Worm (Caenorhabditis elegans) whole organism, mixed stage, embryonic: Measurements from ENCODE around the gene glc-3.

Experiments
- M03D4.4 ChIP-seq: sonication (generic microtip); optimal IDR thresholded peaks from 2 replicates; lab custom pipeline; 2017; ENCODE audit warnings: mild to moderate bottlenecking, missing genetic modification characterization, missing compliant biosample characterization
- bed-3 ChIP-seq: fragments of 200-800 bp; sonication (Bioruptor generic); optimal IDR thresholded peaks from 3 replicates; lab custom pipeline; 2018; ENCODE audit warnings: mild to moderate bottlenecking, missing genetic modification characterization, moderate library complexity, missing compliant biosample characterization
- blmp-1 ChIP-seq: fragments of 150-350 bp; optimal IDR thresholded peaks from 2 replicates; lab custom pipeline; 2014; ENCODE audit warnings: missing biosample characterization, missing genetic modification characterization
- ceh-39 ChIP-seq: fragments of 150-350 bp; optimal IDR thresholded peaks from 2 replicates; lab custom pipeline; 2014; ENCODE audit warnings: missing biosample characterization, missing genetic modification characterization
- ceh-43 ChIP-seq: fragments of 200-800 bp; sonication (Bioruptor generic); optimal IDR thresholded peaks from 2 replicates; lab custom pipeline; 2018; ENCODE audit warnings: mild to moderate bottlenecking, missing genetic modification characterization, moderate library complexity, missing compliant biosample characterization
- ceh-83 ChIP-seq: fragments of 200-800 bp; sonication (Bioruptor generic); optimal IDR thresholded peaks from 2 replicates; lab custom pipeline; 2018; ENCODE audit warnings: mild to moderate bottlenecking, missing genetic modification characterization, missing compliant biosample characterization
- ces-1 ChIP-seq: fragments of 150-350 bp; optimal IDR thresholded peaks from 2 replicates; lab custom pipeline; 2014; ENCODE audit warnings: missing biosample characterization, missing genetic modification reagents, missing genetic modification characterization
- cnd-1 ChIP-seq: fragments of 200-800 bp; sonication (Bioruptor generic); optimal IDR thresholded peaks from 2 replicates; lab custom pipeline; 2018; ENCODE audit warnings: mild to moderate bottlenecking, missing genetic modification characterization, missing compliant biosample characterization
- drap-1 ChIP-seq: fragments of 200-800 bp; sonication (Bioruptor generic); optimal IDR thresholded peaks from 3 replicates; lab custom pipeline; 2018; ENCODE audit warnings: mild to moderate bottlenecking, missing genetic modification characterization, missing compliant biosample characterization
- elt-1 ChIP-seq: sonication (generic microtip); optimal IDR thresholded peaks from 2 replicates; lab custom pipeline; 2017; ENCODE audit warnings: missing genetic modification characterization, mild to moderate bottlenecking, missing compliant biosample characterization, antibody characterized with exemption, moderate library complexity, borderline replicate concordance; ENCODE audit not compliant: insufficient read depth
- elt-3 ChIP-seq: fragments of 150-350 bp; optimal IDR thresholded peaks from 2 replicates; lab custom pipeline; 2014; ENCODE audit warnings: missing biosample characterization, missing genetic modification characterization
- ham-2 ChIP-seq: fragments of 200-800 bp; sonication (Bioruptor generic); optimal IDR thresholded peaks from 2 replicates; lab custom pipeline; 2018; ENCODE audit warnings: mild to moderate bottlenecking, missing genetic modification characterization, missing compliant biosample characterization
- hlh-1 ChIP-seq: fragments of 150-350 bp; optimal IDR thresholded peaks from 2 replicates; lab custom pipeline; 2014; ENCODE audit warnings: missing biosample characterization, missing genetic modification reagents, missing genetic modification characterization
- lin-13 ChIP-seq: fragments of 150-350 bp; optimal IDR thresholded peaks from 2 replicates; lab custom pipeline; 2014; ENCODE audit warnings: missing biosample characterization, missing genetic modification characterization
- lin-32 ChIP-seq: fragments of 200-800 bp; sonication (Bioruptor generic); optimal IDR thresholded peaks from 2 replicates; lab custom pipeline; 2018; ENCODE audit warnings: mild to moderate bottlenecking, missing genetic modification characterization, missing compliant biosample characterization
- lsy-2 ChIP-seq: fragments of 150-350 bp; optimal IDR thresholded peaks from 2 replicates; lab custom pipeline; 2014; ENCODE audit warnings: missing biosample characterization, missing genetic modification characterization
- mab-5 ChIP-seq: fragments of 150-350 bp; optimal IDR thresholded peaks from 2 replicates; lab custom pipeline; 2014; ENCODE audit warnings: missing biosample characterization, missing genetic modification characterization
- mep-1 ChIP-seq: fragments of 150-350 bp; optimal IDR thresholded peaks from 2 replicates; lab custom pipeline; 2017; ENCODE audit warnings: missing biosample characterization, missing genetic modification reagents, missing genetic modification characterization, inconsistent platforms
- mls-2 ChIP-seq: sonication (generic microtip); optimal IDR thresholded peaks from 2 replicates; lab custom pipeline; 2016; ENCODE audit warnings: mild to moderate bottlenecking, missing genetic modification characterization, moderate library complexity, missing compliant biosample characterization
- nhr-12 ChIP-seq: fragments of 150-350 bp; optimal IDR thresholded peaks from 2 replicates; lab custom pipeline; 2014; ENCODE audit warnings: missing biosample characterization, missing genetic modification characterization
- nhr-2 ChIP-seq: fragments of 150-350 bp; optimal IDR thresholded peaks from 2 replicates; lab custom pipeline; 2014; ENCODE audit warnings: missing biosample characterization, missing genetic modification characterization
- nhr-237 ChIP-seq: fragments of 150-350 bp; optimal IDR thresholded peaks from 2 replicates; lab custom pipeline; 2014; ENCODE audit warnings: missing biosample characterization, missing genetic modification characterization
- nhr-76 ChIP-seq: sonication (generic microtip); optimal IDR thresholded peaks from 2 replicates; lab custom pipeline; 2017; ENCODE audit warnings: missing biosample characterization, missing genetic modification characterization
- pha-4 ChIP-seq: fragments of 150-350 bp; optimal IDR thresholded peaks from 2 replicates; lab custom pipeline; 2018; ENCODE audit warnings: missing biosample characterization, missing genetic modification reagents, missing genetic modification characterization
- sem-2 ChIP-seq: fragments of 200-800 bp; sonication (Bioruptor generic); optimal IDR thresholded peaks from 2 replicates; lab custom pipeline; 2018; ENCODE audit warnings: mild to moderate bottlenecking, missing genetic modification characterization, missing compliant biosample characterization
- snpc-4 ChIP-seq: fragments of 150-350 bp; optimal IDR thresholded peaks from 2 replicates; lab custom pipeline; 2014; ENCODE audit warnings: missing biosample characterization, missing genetic modification characterization
- tbx-8 ChIP-seq: fragments of 200-800 bp; sonication (Bioruptor generic); optimal IDR thresholded peaks from 2 replicates; lab custom pipeline; 2018; ENCODE audit warnings: mild to moderate bottlenecking, missing genetic modification characterization, moderate library complexity, missing compliant biosample characterization
- unc-120 ChIP-seq: sonication (generic microtip); optimal IDR thresholded peaks from 2 replicates; lab custom pipeline; 2017; ENCODE audit warnings: missing genetic modification characterization, missing compliant biosample characterization; ENCODE audit not compliant: poor library complexity, severe bottlenecking
- unc-39 ChIP-seq: fragments of 150-350 bp; optimal IDR thresholded peaks from 2 replicates; lab custom pipeline; 2014; ENCODE audit warnings: missing biosample characterization, missing genetic modification characterization
- unc-62 ChIP-seq: fragments of 150-350 bp; optimal IDR thresholded peaks from 2 replicates; lab custom pipeline; 2014; ENCODE audit warnings: missing biosample characterization, missing genetic modification reagents, missing genetic modification characterization
- zip-8 ChIP-seq: fragments of 150-350 bp; optimal IDR thresholded peaks from 2 replicates; lab custom pipeline; 2014; ENCODE audit warnings: missing biosample characterization, missing genetic modification characterization

Gene glc-3

DNA sequence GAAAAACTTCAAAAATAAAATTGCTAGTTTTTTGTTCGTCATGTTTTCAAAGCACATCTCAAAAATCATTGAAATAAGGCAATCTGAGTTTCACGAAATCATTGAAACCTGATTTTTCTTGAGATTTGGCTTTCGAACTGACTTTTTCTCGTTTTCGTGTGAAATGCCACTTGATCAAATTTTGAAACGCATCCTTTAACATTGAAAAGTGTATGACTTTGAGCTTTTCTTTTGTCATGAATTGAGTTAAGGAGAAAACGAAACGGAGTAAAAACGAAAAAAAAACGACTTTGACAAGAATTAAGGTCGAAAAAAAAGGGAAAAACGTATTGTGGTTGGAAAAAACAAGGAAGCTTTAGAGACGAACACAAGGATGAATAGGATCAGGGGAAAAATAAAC lies 1.4 kb upstream of the glc-3 start:
- TF ChIP-seq ces-1 (peak; percentile 9), lsy-2 (tag; lab: Kevin White, UChicago) (no peak)

DNA sequence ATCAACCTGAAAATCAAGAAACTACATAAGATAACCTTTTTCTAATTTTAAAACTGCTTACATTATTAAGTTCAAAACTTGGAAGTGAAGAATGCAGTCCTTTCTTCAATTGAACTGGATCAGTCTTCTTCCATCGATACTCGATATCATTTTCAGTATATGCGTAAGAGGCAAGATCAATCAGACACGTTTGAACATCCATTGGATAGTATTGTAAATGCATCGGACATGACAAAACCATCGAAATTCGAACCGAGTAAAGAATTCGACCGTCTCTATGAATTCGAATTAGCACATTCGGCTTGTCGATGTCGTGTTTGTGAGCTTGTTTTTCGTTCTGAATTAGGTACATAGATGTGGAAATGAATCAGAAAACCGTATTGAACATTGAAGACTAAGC lies 2.8 kb downstream of the glc-3 start:
- TF ChIP-seq ceh-39 (no peak), M03D4.4 (tag; lab: Kevin White, UChicago) (no peak), snpc-4 (no peak), lin-32 (no peak), tbx-8 (GFP tag; lab: Kevin White, UChicago) (no peak), cnd-1 (tag; lab: Kevin White, UChicago) (no peak), ham-2 (no peak), elt-3 (no peak)

DNA sequence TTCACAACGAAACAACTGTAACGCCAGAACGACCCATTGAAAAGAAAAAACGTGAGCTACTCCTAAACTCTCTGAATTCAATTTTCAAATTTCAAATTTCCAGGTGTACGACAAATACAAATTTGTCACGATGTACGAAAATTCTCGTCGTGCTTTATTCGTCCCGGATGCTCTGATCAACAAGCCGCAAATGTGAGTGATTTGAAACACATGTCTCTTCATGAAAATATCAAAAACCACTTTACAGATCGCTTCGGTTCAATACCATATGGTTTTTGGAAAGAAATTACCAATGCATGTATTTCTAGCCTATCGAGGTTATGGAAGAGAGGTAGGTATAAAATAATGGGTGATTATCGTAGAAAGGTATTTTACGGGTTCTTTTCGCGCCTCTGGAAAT lies 6.5 kb downstream of the glc-3 start:
- TF ChIP-seq lin-13 (tag; lab: Kevin White, UChicago) (no peak), tbx-8 (GFP tag; lab: Kevin White, UChicago) (no peak)

DNA sequence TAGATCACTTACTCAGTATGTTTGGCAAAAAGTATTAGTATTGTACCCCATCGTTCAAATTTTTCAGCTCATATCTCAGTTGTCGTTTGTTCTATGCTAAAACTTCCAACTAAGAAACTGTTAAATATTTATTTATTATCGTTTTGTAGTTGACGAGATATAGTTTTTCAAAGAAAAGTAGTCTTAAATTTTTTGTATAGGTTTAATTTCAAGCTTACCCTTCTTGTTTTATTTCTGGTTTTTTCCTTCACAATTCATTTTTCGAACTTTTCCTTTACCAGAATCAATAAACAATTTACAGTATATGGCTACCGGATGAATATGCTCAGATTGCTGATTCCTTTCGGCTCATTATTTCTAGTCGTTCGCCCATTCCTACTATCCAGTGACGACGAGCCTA lies 7.7 kb downstream of the glc-3 start, which contains the start of gene F08F3.1:
TSS of gene F08F3.1 (plus strand) at position 301 of the 400 bp plus-strand sequence.
- TF ChIP-seq drap-1 (GFP tag; lab: Kevin White, UChicago) (no peak), elt-3 (no peak), cnd-1 (tag; lab: Kevin White, UChicago) (no peak), lsy-2 (tag; lab: Kevin White, UChicago) (no peak), bed-3 (GFP tag; lab: Kevin White, UChicago) (no peak), nhr-237 (tag; lab: Kevin White, UChicago) (no peak), mep-1 (tag; lab: Kevin White, UChicago) (no peak), blmp-1 (tag; lab: Kevin White, UChicago) (no peak), zip-8 (tag; lab: Kevin White, UChicago) (no peak)

DNA sequence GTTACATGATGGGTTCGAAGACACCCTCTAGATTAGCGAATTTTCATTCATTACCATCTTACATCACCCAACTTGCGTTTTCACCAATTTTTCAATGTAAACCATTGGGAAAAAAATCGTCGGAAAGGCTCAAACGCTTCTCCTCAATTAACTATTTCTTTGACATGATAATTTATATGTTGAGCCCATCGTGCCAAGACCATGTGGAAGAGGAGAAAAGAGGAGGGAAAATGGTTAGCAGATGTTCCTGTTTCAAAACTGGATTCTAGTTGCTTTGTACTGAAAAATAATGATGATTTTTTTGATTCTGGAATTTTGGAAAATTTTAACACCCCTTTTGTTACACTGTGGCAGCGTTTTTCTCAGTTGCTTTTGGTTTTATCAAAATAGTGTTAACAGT lies 9.5 kb downstream of the glc-3 start:
- TF ChIP-seq bed-3 (GFP tag; lab: Kevin White, UChicago), result no peak
- no peak for TF ChIP-seq nhr-12 (tag; lab: Kevin White, UChicago)
- TF ChIP-seq nhr-237 (tag; lab: Kevin White, UChicago), result no peak
- no peak for TF ChIP-seq ceh-43 (GFP tag; lab: Kevin White, UChicago)
- TF ChIP-seq unc-62 (GFP tag; lab: Kevin White, UChicago), result no peak
- no peak for TF ChIP-seq lin-32
- TF ChIP-seq mab-5 (tag; lab: Kevin White, UChicago), result no peak
- TF ChIP-seq ham-2, result no peak
- TF ChIP-seq ceh-83 (GFP tag; lab: Kevin White, UChicago), result no peak
- no peak for TF ChIP-seq nhr-76 (tag; lab: Kevin White, UChicago)
- no peak for TF ChIP-seq lin-13 (tag; lab: Kevin White, UChicago)
- no peak for TF ChIP-seq pha-4 (tag; lab: Kevin White, UChicago)
- no peak for TF ChIP-seq nhr-2 (tag; lab: Kevin White, UChicago)
- TF ChIP-seq ceh-39, result no peak
- no peak for TF ChIP-seq snpc-4
- TF ChIP-seq unc-39 (tag; lab: Kevin White, UChicago), result no peak
- TF ChIP-seq unc-120 (tag; lab: Kevin White, UChicago), result no peak
- no peak for TF ChIP-seq sem-2 (GFP tag; lab: Kevin White, UChicago)
- no peak for TF ChIP-seq elt-3
- no peak for TF ChIP-seq elt-1

DNA sequence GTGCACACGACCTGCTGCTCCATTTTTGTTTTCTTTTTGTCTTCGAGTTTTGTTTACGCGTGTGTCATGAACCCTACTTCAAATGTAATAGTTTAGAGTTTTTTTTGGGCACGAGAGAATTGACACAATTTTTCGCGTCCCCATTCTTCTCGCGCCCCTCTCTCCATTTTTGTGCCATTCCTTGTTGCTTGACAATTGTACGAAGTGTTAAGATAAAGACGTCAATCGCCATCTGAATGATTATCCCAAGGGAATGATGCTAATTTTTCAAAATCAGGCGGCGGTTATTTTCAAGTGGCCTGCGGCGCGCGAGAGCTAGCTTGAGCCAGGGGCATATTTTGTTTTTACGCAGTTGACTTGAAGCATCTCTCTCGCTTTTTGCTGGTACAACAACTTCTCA lies 11.1 kb downstream of the glc-3 start:
- TF ChIP-seq mep-1 (tag; lab: Kevin White, UChicago) (no peak), cnd-1 (tag; lab: Kevin White, UChicago) (no peak), mab-5 (tag; lab: Kevin White, UChicago) (no peak), elt-1 (no peak), hlh-1 (tag; lab: Kevin White, UChicago) (no peak), mls-2 (no peak), ceh-43 (GFP tag; lab: Kevin White, UChicago) (no peak)
